Fruit fly (Drosophila melanogaster) whole organism, larva: ENCODE results near the gene CG5665.

ENCODE experiments used
- noc ChIP-seq: fragments of 200-800 bp; sonication (Bioruptor generic); optimal IDR thresholded peaks from 3 replicates; lab custom pipeline; 2019; ENCODE audit warnings: missing biosample characterization, mild to moderate bottlenecking, missing genetic modification characterization, moderate library complexity

The CG5665 gene

DNA sequence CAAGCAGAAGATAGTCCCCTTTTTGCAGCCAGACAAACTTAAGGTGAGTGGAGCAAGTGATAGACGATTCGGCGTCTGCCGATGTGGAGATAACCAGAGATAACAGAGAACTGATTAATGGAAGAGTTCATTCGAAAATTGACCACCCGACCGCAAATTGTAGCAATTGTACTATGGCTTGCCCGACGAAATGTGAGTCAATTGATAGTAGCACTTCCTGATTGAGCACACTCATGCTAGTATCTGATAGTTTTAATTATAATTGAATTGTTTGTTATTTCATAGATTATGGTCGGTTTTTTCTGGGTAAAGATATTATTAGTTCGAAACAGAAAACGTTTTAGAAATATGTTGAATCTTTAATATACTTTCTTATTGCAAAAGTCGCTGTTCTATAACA is 3.9 kb upstream of the CG5665 start:
- no peak for TF ChIP-seq noc (tag; lab: Kevin White, UChicago)

- TF ChIP-seq noc (tag; lab: Kevin White, UChicago): no peak
Measured at dm6 chr3L:20354872-20355271, 3.4 kb upstream of the CG5665 start.

DNA sequence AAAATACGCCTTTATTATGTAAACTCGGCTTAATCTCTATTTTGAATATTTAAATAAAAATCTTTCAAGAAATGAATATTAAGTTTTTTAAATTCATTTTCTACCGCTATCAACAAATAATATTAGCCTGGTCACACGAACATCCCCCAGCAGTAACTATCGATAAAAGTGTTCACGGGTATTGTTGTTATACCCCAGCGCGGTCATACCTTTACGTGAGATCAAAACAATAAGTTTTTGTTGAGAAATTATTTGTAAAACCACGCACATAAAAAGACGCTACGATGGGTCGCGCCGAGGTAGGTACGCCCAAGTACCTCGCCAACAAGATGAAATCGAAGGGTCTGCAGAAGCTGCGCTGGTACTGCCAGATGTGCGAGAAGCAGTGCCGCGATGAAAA is 1.7 kb upstream of the CG5665 start, which contains the start of gene kin17:
TSS of gene kin17 (plus strand) at position 195 of the 400 bp plus-strand sequence.
- TF ChIP-seq noc (tag; lab: Kevin White, UChicago): no peak

DNA sequence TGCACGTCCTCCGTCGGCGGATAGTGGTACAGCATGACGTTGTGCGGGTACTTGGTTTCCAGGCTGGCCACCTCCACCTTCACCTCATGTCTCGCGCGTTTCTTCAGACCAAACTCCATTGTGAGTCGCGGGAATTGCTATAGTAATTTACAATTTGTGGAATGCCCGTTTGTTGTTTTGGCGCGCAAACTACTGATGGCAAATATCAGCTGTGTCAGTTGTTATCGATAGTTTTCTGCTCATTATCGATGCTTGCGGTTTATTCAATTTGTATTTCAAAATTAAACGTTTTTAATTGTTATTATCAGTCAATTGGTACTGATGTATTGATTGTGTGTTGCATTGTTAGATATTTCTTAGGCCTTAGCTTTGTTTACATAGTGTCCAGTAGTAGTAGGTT is 3.1 kb downstream of the CG5665 start, which contains the start of gene Prim2:
TSS of gene Prim2 (minus strand) at position 197 of the 400 bp plus-strand sequence.
- TF ChIP-seq noc (tag; lab: Kevin White, UChicago): no peak

DNA sequence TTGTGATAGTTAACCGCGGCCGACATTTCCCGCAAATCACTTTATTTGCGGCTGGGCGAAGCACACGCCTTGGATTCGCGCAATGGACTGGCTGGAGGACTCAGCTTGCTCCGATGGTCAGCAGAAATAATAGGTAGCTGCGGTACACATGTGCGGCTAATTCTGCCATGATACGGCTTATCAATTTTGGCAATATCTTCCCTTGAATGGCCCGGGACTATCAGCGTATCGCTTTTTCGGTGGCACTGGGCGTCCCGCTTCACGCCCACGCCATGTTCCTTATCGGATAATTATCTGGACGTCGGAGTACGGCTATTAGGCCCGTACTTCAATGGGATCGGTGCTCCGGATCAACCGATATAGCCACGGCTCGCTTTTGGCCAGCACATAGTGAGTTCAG is 7.8 kb downstream of the CG5665 start:
- TF ChIP-seq noc (tag; lab: Kevin White, UChicago): no peak

DNA sequence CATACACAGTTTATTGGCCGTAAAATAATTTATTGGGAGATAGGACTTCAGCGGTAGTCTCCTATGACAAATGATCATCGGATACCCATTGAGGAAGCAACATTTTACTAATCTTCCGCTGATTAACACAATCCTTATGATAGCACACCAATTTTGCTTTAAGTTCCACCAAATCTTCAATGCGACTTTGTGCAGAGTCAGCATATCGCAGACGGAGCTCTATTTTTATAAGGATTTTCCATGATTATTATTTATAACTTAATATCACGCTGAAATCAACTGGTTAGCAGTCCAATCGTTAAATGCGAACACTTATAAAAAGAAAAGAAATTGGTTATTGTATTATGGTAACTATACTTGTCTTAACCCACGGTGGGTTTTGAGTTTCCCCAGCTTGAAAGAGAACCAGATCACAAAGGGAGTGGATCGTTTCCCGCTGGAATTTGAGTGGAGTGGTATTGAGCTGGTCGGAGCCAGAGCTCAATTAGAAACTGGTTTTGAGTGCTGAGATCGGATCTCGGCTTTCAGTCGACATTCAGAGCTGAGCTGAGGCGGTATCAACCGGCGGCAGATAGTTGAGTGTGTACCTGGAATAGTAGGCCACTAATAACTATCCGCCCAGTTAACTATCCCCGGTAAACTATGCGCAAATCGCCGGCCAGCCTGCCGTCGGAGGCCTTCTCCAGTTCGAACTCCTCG is 8.5 kb downstream of the CG5665 start, which contains the start of the genes Toll-9 and in:
TSS of gene Toll-9 (minus strand) at position 51 of the 699 bp plus-strand sequence.
TSS of gene in (plus strand) at position 525 of the 699 bp plus-strand sequence.
- no peak for TF ChIP-seq noc (tag; lab: Kevin White, UChicago)

- no peak for TF ChIP-seq noc (tag; lab: Kevin White, UChicago)
Measured at dm6 chr3L:20370013-20370412, 11.7 kb downstream of the CG5665 start, which contains the start of gene CG13247. Gene CG13247, plus strand, starts transcription at chr3L:20370313.

DNA sequence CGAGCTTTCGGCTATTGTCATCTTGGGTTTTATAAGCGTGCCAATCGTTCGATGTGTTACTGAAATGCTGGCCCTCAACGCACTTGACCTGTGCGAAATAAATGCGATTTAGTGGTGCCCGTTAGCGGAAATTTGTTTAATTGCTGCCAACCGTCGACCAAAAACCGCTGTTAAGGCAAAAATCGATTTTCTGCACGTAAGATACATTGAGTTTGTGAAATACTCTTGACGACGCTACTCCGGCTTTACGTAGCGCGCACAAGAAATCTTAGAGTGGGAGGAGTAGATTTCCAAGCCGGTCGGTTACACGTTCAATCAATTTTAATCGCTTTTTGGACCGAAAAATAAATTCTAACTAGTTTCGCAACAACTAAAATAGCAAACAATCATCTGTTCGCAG is 17.2 kb downstream of the CG5665 start:
- TF ChIP-seq noc (tag; lab: Kevin White, UChicago): no peak

DNA sequence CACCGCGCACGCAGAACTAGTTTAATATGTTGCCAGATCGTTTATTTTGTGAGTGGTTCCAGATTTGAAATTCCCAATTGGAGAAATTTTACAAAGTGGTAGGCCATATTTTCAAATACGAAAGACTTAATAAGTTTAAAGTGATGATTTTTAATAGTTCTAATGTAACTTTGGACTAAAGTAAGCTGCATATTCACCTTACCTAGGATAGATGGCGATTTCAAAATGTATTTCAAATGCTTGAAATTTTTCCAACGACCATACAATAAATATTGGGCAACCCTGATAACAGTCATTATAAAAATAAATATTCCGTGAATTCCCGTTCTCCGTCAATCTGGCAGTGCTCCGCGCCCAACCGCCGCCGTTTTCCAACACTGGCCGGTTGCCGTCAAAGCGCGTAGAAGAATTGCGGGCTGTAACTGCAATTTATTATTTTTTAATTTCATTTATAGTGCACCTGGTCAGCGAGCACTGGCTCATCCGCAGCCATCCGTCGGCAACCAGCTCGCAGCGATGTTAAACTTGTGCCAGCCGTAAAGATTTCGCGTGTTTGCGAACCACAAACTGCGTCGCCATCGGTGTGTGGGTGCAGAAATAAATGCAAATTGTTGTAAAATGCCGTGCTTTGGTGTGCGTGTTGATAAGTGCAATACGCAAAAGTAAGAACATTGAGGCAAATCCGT is 17.7 kb downstream of the CG5665 start, which contains the start of the genes Ide and RhoBTB:
TSS of gene Ide (minus strand) at position 19 of the 686 bp plus-strand sequence.
TSS of gene RhoBTB (plus strand) at position 365 of the 686 bp plus-strand sequence.
- peak; percentile 75 for TF ChIP-seq noc (tag; lab: Kevin White, UChicago)

DNA sequence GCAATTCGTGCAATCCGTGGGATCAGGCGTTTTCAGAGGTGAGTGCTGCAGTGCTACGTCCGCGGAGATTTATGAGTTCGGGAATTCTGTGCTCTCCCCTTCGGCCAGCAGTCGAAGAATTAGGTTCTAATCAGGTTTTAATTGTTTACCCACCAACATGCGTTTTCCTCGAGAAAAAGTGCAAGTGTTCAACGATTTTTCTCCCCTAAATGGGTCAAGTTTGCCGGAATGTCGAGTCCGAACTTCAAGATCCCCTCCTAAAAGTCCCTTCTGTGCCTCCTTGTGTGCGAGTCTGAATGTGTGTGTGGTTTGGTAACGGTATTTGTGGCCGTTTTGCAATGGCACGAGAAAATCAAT is 18.2 kb downstream of the CG5665 start:
- no peak for TF ChIP-seq noc (tag; lab: Kevin White, UChicago)

dm6 chr3L:20379496-20379895 is 21.2 kb downstream of the CG5665 start:
- no peak for TF ChIP-seq noc (tag; lab: Kevin White, UChicago)

dm6 chr3L:20384086-20384810 is 25.9 kb downstream of the CG5665 start, which contains the start of the genes CG5498 and fbl:
Gene CG5498, minus strand, starts transcription at chr3L:20384109.
Gene fbl, plus strand, starts transcription at chr3L:20384429.
- peak; percentile 81 for TF ChIP-seq noc (tag; lab: Kevin White, UChicago)

- no peak for TF ChIP-seq noc (tag; lab: Kevin White, UChicago)
Measured at dm6 chr3L:20385006-20385405, 26.7 kb downstream of the CG5665 start.

DNA sequence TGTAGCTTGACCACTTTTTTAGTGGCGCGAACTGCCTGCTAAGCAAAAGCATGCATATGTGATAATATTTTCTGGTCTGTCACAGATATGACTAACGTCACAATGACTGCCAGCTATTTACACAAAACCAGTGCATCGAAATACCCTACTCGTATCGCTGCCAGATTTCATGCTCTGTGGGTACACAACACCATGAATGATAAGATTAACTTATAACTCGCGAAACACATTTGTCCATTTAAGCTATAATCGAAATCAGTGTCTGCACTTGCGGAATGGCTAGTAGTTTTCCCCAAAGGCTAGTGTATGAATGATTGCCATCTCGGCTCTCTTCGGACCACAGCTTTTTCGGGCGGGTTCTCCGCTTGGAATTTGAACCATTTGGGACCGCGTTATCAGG is 27.1 kb downstream of the CG5665 start:
- peak; percentile 40 for TF ChIP-seq noc (tag; lab: Kevin White, UChicago)

dm6 chr3L:20385969-20386370 is 27.7 kb downstream of the CG5665 start:
- TF ChIP-seq noc (tag; lab: Kevin White, UChicago): peak; percentile 3
